Worm (Caenorhabditis elegans): ENCODE results near the gene Y39A3CL.7.

Gene Y39A3CL.7

ce11 chrIII:1799407-1799806 lies 25.3 kb upstream of the Y39A3CL.7 start:
- no peak for TF ChIP-seq nhr-2 (tag; optimal IDR thresholded peaks at IDR 0.05)
- TF ChIP-seq ceh-43 (GFP tag; optimal IDR thresholded peaks at IDR 0.05), result no peak
- TF ChIP-seq ham-2 (GFP tag; optimal IDR thresholded peaks at IDR 0.05), result no peak
- no peak for TF ChIP-seq hlh-1 (tag; optimal IDR thresholded peaks at IDR 0.05)
- TF ChIP-seq sptf-1 (tag; optimal IDR thresholded peaks at IDR 0.05), result no peak
- no peak for TF ChIP-seq lin-32 (GFP tag; optimal IDR thresholded peaks at IDR 0.05)
- TF ChIP-seq zip-8 (tag; optimal IDR thresholded peaks at IDR 0.05), result peak; percentile 60
- TF ChIP-seq nhr-76 (tag; optimal IDR thresholded peaks at IDR 0.05), result no peak

- no peak for TF ChIP-seq nhr-237 (tag; optimal IDR thresholded peaks at IDR 0.05)
Observed at ce11 chrIII:1803000-1803399, 21.7 kb upstream of the Y39A3CL.7 start.

ce11 chrIII:1804477-1804876 lies 20.2 kb upstream of the Y39A3CL.7 start:
- TF ChIP-seq sptf-1 (tag; optimal IDR thresholded peaks at IDR 0.05), result peak; percentile 27
- no peak for TF ChIP-seq nhr-28 (tag; optimal IDR thresholded peaks at IDR 0.05)

- TF ChIP-seq unc-120 (tag; optimal IDR thresholded peaks at IDR 0.05; ENCODE audit: poor library complexity, severe bottlenecking) (no peak), ces-1 (GFP tag; optimal IDR thresholded peaks at IDR 0.05) (peak; percentile 35), cnd-1 (tag; optimal IDR thresholded peaks at IDR 0.05) (no peak)
Observed at ce11 chrIII:1805415-1806008, 19.2 kb upstream of the Y39A3CL.7 start.

- no peak for TF ChIP-seq bed-3 (GFP tag; optimal IDR thresholded peaks at IDR 0.05)
- TF ChIP-seq ces-1 (GFP tag; optimal IDR thresholded peaks at IDR 0.05), result no peak
- no peak for TF ChIP-seq ceh-43 (GFP tag; optimal IDR thresholded peaks at IDR 0.05)
- no peak for TF ChIP-seq pha-4 (tag; optimal IDR thresholded peaks at IDR 0.05)
- no peak for TF ChIP-seq sptf-1 (tag; optimal IDR thresholded peaks at IDR 0.05)
- no peak for TF ChIP-seq nhr-12 (tag; optimal IDR thresholded peaks at IDR 0.05)
- no peak for TF ChIP-seq nhr-76 (tag; optimal IDR thresholded peaks at IDR 0.05)
- no peak for TF ChIP-seq blmp-1 (tag; optimal IDR thresholded peaks at IDR 0.05)
Observed at ce11 chrIII:1806183-1806798, 18.4 kb upstream of the Y39A3CL.7 start.

- TF ChIP-seq ceh-39 (tag; optimal IDR thresholded peaks at IDR 0.05), result peak; percentile 6
Observed at ce11 chrIII:1807297-1807935, 17.3 kb upstream of the Y39A3CL.7 start.

ce11 chrIII:1814285-1814684 lies 10.4 kb upstream of the Y39A3CL.7 start:
- TF ChIP-seq ceh-43 (GFP tag; optimal IDR thresholded peaks at IDR 0.05), result no peak
- no peak for TF ChIP-seq zip-8 (tag; optimal IDR thresholded peaks at IDR 0.05)
- TF ChIP-seq bed-3 (GFP tag; optimal IDR thresholded peaks at IDR 0.05), result no peak
- TF ChIP-seq nhr-12 (tag; optimal IDR thresholded peaks at IDR 0.05), result no peak

ce11 chrIII:1818001-1818655 lies 6.6 kb upstream of the Y39A3CL.7 start, which contains the start of gene clp-4:
Gene clp-4 (minus strand): TSS chrIII:1818323.
- TF ChIP-seq pha-4 (tag; optimal IDR thresholded peaks at IDR 0.05) (no peak), lin-32 (GFP tag; optimal IDR thresholded peaks at IDR 0.05) (no peak), nhr-12 (tag; optimal IDR thresholded peaks at IDR 0.05) (no peak), cnd-1 (tag; optimal IDR thresholded peaks at IDR 0.05) (no peak), unc-62 (GFP tag; optimal IDR thresholded peaks at IDR 0.05) (no peak), elt-3 (tag; optimal IDR thresholded peaks at IDR 0.05) (no peak), M03D4.4 (tag; optimal IDR thresholded peaks at IDR 0.05) (no peak), mab-5 (tag; optimal IDR thresholded peaks at IDR 0.05) (no peak), mls-2 (tag; optimal IDR thresholded peaks at IDR 0.05) (no peak), elt-1 (tag; optimal IDR thresholded peaks at IDR 0.05; ENCODE audit: borderline replicate concordance, insufficient read depth) (peak; percentile 85), tbx-8 (GFP tag; optimal IDR thresholded peaks at IDR 0.05) (no peak), ceh-39 (tag; optimal IDR thresholded peaks at IDR 0.05) (no peak), ztf-11 (tag; optimal IDR thresholded peaks at IDR 0.05) (no peak), unc-120 (tag; optimal IDR thresholded peaks at IDR 0.05; ENCODE audit: poor library complexity, severe bottlenecking) (no peak), lsy-2 (tag; optimal IDR thresholded peaks at IDR 0.05) (peak; percentile 19), nhr-28 (tag; optimal IDR thresholded peaks at IDR 0.05) (no peak)

Measured in whole organism, mixed stage, embryonic.